Fruit fly (Drosophila melanogaster): ENCODE results near the gene CG8064.

CG8064 gene

dm6 chr3R:18296737-18297136, 13.3 kb downstream of the CG8064 start:
- TF ChIP-seq foxo (GFP tag; optimal IDR thresholded peaks at IDR 0.05), result no peak
- no peak for TF ChIP-seq Vsx2 (GFP tag; optimal IDR thresholded peaks at IDR 0.05; ENCODE audit: partially characterized antibody)
- TF ChIP-seq fru (GFP tag; optimal IDR thresholded peaks at IDR 0.05), result no peak
- TF ChIP-seq sv (GFP tag; optimal IDR thresholded peaks at IDR 0.05), result no peak
- TF ChIP-seq dmrt93B (GFP tag; optimal IDR thresholded peaks at IDR 0.05), result no peak
- no peak for TF ChIP-seq CrebA (GFP tag; optimal IDR thresholded peaks at IDR 0.05; ENCODE audit: borderline replicate concordance)
- TF ChIP-seq br (GFP tag; optimal IDR thresholded peaks at IDR 0.05), result no peak
- no peak for TF ChIP-seq Abd-B (GFP tag; optimal IDR thresholded peaks at IDR 0.05)
- TF ChIP-seq OdsH (GFP tag; optimal IDR thresholded peaks at IDR 0.05), result no peak
- no peak for TF ChIP-seq Hr83 (GFP tag; optimal IDR thresholded peaks at IDR 0.05; ENCODE audit: poor library complexity, severe bottlenecking)
- TF ChIP-seq Sp1 (GFP tag; optimal IDR thresholded peaks at IDR 0.05), result no peak
- TF ChIP-seq tai (GFP tag; optimal IDR thresholded peaks at IDR 0.05), result no peak
- no peak for TF ChIP-seq CG32264 (GFP tag; optimal IDR thresholded peaks at IDR 0.05)

dm6 chr3R:18297444-18298297, 14.2 kb downstream of the CG8064 start:
- TF ChIP-seq Abd-B (GFP tag; optimal IDR thresholded peaks at IDR 0.05) (no peak), Rel (GFP tag; optimal IDR thresholded peaks at IDR 0.05) (no peak), Rel (tag; optimal IDR thresholded peaks at IDR 0.05) (peak; percentile 92), Hr78 (GFP tag; optimal IDR thresholded peaks at IDR 0.05) (no peak), Mio (GFP tag; optimal IDR thresholded peaks at IDR 0.05) (no peak), CG32264 (GFP tag; optimal IDR thresholded peaks at IDR 0.05) (peak; percentile 18), h (GFP tag; optimal IDR thresholded peaks at IDR 0.05) (no peak)

DNA sequence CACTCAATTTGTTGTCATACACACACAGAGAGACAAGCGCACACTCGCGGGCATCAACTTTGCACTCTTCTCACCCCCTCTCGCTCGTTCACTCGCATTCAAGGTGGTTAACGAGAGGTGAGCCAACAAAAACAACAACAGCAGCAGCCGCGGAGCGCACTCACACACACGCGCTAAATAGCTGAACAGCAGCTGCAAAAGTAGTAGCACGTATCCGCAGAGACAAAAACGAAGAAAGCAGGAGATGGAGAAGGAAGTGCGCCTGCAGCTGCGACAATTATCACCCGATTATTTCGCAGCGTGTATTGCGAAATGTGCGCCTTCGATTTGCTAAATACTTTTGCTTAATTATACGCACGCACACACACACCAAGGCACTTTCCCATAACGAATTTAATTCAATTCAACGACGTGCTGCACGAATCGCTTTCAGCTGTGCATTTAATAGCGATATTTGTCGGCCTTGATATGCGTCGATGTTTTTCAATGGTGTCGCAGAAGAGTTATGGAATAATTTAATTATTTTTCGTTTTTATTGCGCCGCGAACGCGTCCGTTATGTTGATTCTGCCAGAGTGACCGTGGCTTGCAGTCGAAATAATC, 14.9 kb downstream of the CG8064 start:
- no peak for TF ChIP-seq lola (GFP tag; optimal IDR thresholded peaks at IDR 0.05)
- peak; percentile 89 for TF ChIP-seq jim (GFP tag; optimal IDR thresholded peaks at IDR 0.05)
- TF ChIP-seq rgr (GFP tag; optimal IDR thresholded peaks at IDR 0.05), result peak; percentile 59
- TF ChIP-seq Hr78 (GFP tag; optimal IDR thresholded peaks at IDR 0.05), result no peak
- no peak for TF ChIP-seq Sp1 (GFP tag; optimal IDR thresholded peaks at IDR 0.05)
- TF ChIP-seq pan (optimal IDR thresholded peaks at IDR 0.05), result no peak
- no peak for TF ChIP-seq Abd-B (GFP tag; optimal IDR thresholded peaks at IDR 0.05)
- no peak for TF ChIP-seq usp (GFP tag; optimal IDR thresholded peaks at IDR 0.05)
- TF ChIP-seq fru (GFP tag; optimal IDR thresholded peaks at IDR 0.05), result peak; percentile 23
- peak in 1 of 2 experiments; percentile 29 for TF ChIP-seq dl (GFP tag; optimal IDR thresholded peaks at IDR 0.05; ENCODE audit: insufficient read depth in 1 of 2, partially characterized antibody in 2 of 2)
- no peak for TF ChIP-seq Myc (optimal IDR thresholded peaks at IDR 0.05)
- no peak for TF ChIP-seq sv (GFP tag; optimal IDR thresholded peaks at IDR 0.05)
- TF ChIP-seq Dif (GFP tag; optimal IDR thresholded peaks at IDR 0.05; ENCODE audit: partially characterized antibody), result peak; percentile 42
- no peak for TF ChIP-seq dsf (GFP tag; optimal IDR thresholded peaks at IDR 0.05; ENCODE audit: borderline replicate concordance)
- TF ChIP-seq Dfd (GFP tag; optimal IDR thresholded peaks at IDR 0.05), result no peak
- TF ChIP-seq br (GFP tag; optimal IDR thresholded peaks at IDR 0.05), result peak; percentile 55
- peak; percentile 58 for TF ChIP-seq Hnf4 (GFP tag; optimal IDR thresholded peaks at IDR 0.05)
- peak; percentile 2 for TF ChIP-seq GATAd (GFP tag; optimal IDR thresholded peaks at IDR 0.05)
- peak; percentile 27 for TF ChIP-seq HLH106 (tag; optimal IDR thresholded peaks at IDR 0.05)
- peak; percentile 34 for TF ChIP-seq sage (GFP tag; optimal IDR thresholded peaks at IDR 0.05)
- TF ChIP-seq woc (GFP tag; optimal IDR thresholded peaks at IDR 0.05), result no peak
- TF ChIP-seq Jra (GFP tag; optimal IDR thresholded peaks at IDR 0.05), result peak; percentile 87
- TF ChIP-seq psq (GFP tag; optimal IDR thresholded peaks at IDR 0.05), result peak; percentile 6
- peak; percentile 41 for TF ChIP-seq ey (GFP tag; optimal IDR thresholded peaks at IDR 0.05)
- TF ChIP-seq Rel (GFP tag; optimal IDR thresholded peaks at IDR 0.05), result peak; percentile 68
- peak; percentile 10 for TF ChIP-seq Rel (tag; optimal IDR thresholded peaks at IDR 0.05)
- no peak for TF ChIP-seq CrebA (GFP tag; optimal IDR thresholded peaks at IDR 0.05; ENCODE audit: borderline replicate concordance)
- peak; percentile 63 for TF ChIP-seq Mio (GFP tag; optimal IDR thresholded peaks at IDR 0.05)
- no peak for TF ChIP-seq brk (GFP tag; optimal IDR thresholded peaks at IDR 0.05)
- TF ChIP-seq N (GFP tag; optimal IDR thresholded peaks at IDR 0.05), result no peak
- no peak for TF ChIP-seq dmrt93B (GFP tag; optimal IDR thresholded peaks at IDR 0.05)
- no peak for TF ChIP-seq CG32264 (GFP tag; optimal IDR thresholded peaks at IDR 0.05)
- TF ChIP-seq tai (GFP tag; optimal IDR thresholded peaks at IDR 0.05), result no peak
- TF ChIP-seq Hr83 (GFP tag; optimal IDR thresholded peaks at IDR 0.05; ENCODE audit: poor library complexity, severe bottlenecking), result peak; percentile 97
- TF ChIP-seq CG9705 (GFP tag; optimal IDR thresholded peaks at IDR 0.05), result no peak
- peak; percentile 56 for TF ChIP-seq h (GFP tag; optimal IDR thresholded peaks at IDR 0.05)
- peak in 1 of 2 experiments; percentile 37 for TF ChIP-seq foxo (GFP tag; optimal IDR thresholded peaks at IDR 0.05)
- TF ChIP-seq OdsH (GFP tag; optimal IDR thresholded peaks at IDR 0.05), result peak; percentile 32
- no peak for TF ChIP-seq Vsx2 (GFP tag; optimal IDR thresholded peaks at IDR 0.05; ENCODE audit: partially characterized antibody)

Measured in whole organism, wandering third instar larva.